Worm (Caenorhabditis elegans): ENCODE data around the gene F31B12.4.

Gene F31B12.4

ce11 chrX:10853271-10853670 lies 48.7 kb downstream of the F31B12.4 start (continued):
- no peak for TF ChIP-seq F57C9.4 (tag; optimal IDR thresholded peaks at IDR 0.05)
